Worm (Caenorhabditis elegans) whole organism, L1 larva: Measurements from ENCODE around the gene F35E12.6.

ENCODE experiments used
- C16A3.4 ChIP-seq: fragments of 150-350 bp; optimal IDR thresholded peaks from 2 replicates; lab custom pipeline; 2014; ENCODE audit warnings: missing biosample characterization, missing genetic modification characterization
- aha-1 ChIP-seq: fragments of 150-350 bp; optimal IDR thresholded peaks from 2 replicates; lab custom pipeline; 2014; ENCODE audit warnings: missing biosample characterization, missing genetic modification characterization
- aly-2 ChIP-seq: fragments of 150-350 bp; optimal IDR thresholded peaks from 2 replicates; lab custom pipeline; 2014; ENCODE audit warnings: missing biosample characterization, missing genetic modification characterization
- dpl-1 ChIP-seq, 3 experiments: fragments of 150-350 bp in 2 of 3; sonication (generic microtip) in 1 of 3; optimal IDR thresholded peaks; 2 replicates each; lab custom pipeline; 2014 to 2017; ENCODE audit warnings: missing biosample characterization in 3 of 3, missing genetic modification characterization in 3 of 3, missing genetic modification reagents in 3 of 3
- fkh-8 ChIP-seq: sonication (generic microtip); optimal IDR thresholded peaks from 2 replicates; lab custom pipeline; 2016; ENCODE audit warnings: mild to moderate bottlenecking, missing genetic modification characterization, missing compliant biosample characterization
- jun-1 ChIP-seq: fragments of 150-350 bp; optimal IDR thresholded peaks from 2 replicates; lab custom pipeline; 2014; ENCODE audit warnings: missing biosample characterization, missing genetic modification reagents, missing genetic modification characterization
- lin-14 ChIP-seq: fragments of 200-800 bp; sonication (Bioruptor generic); optimal IDR thresholded peaks from 2 replicates; lab custom pipeline; 2018; ENCODE audit warnings: mild to moderate bottlenecking, missing genetic modification characterization, moderate library complexity, missing compliant biosample characterization
- lin-15B ChIP-seq: fragments of 150-350 bp; sonication (generic microtip); optimal IDR thresholded peaks from 3 replicates; lab custom pipeline; 2014; ENCODE audit warnings: missing biosample characterization, missing genetic modification characterization
- lin-35 ChIP-seq, 2 experiments: fragments of 150-350 bp; optimal IDR thresholded peaks; 2 replicates each; lab custom pipeline; 2014; ENCODE audit warnings: missing biosample characterization in 2 of 2, missing genetic modification characterization in 2 of 2, missing genetic modification reagents in 2 of 2
- mab-9 ChIP-seq: fragments of 200-800 bp; sonication (Bioruptor generic); IDR thresholded peaks from 2 replicates; pipeline ENCODE4 v1.3.6; 2022; ENCODE audit warnings: missing genetic modification reagents, missing genetic modification characterization, missing compliant biosample characterization
- mdl-1 ChIP-seq, 2 experiments: fragments of 150-350 bp; optimal IDR thresholded peaks; 2 replicates each; lab custom pipeline; 2014 to 2017; ENCODE audit warnings: missing biosample characterization in 2 of 2, missing genetic modification characterization in 2 of 2, inconsistent platforms in 1 of 2
- mep-1 ChIP-seq: fragments of 150-350 bp; optimal IDR thresholded peaks from 2 replicates; lab custom pipeline; 2014; ENCODE audit warnings: missing biosample characterization, missing genetic modification characterization
- nhr-237 ChIP-seq: fragments of 150-350 bp; optimal IDR thresholded peaks from 2 replicates; lab custom pipeline; 2014; ENCODE audit warnings: missing biosample characterization, missing genetic modification characterization
- nhr-77 ChIP-seq: fragments of 150-350 bp; optimal IDR thresholded peaks from 2 replicates; lab custom pipeline; 2014; ENCODE audit warnings: missing biosample characterization, missing genetic modification characterization
- nhr-90 ChIP-seq: sonication (generic microtip); optimal IDR thresholded peaks from 2 replicates; lab custom pipeline; 2016; ENCODE audit warnings: mild to moderate bottlenecking, missing genetic modification characterization, missing compliant biosample characterization; ENCODE audit not compliant: poor library complexity
- pag-3 ChIP-seq: sonication (generic microtip); optimal IDR thresholded peaks from 2 replicates; lab custom pipeline; 2017; ENCODE audit warnings: missing genetic modification characterization, mild to moderate bottlenecking, missing compliant biosample characterization, antibody characterized with exemption, borderline replicate concordance; ENCODE audit not compliant: insufficient read depth
- pax-3 ChIP-seq: fragments of 200-800 bp; sonication (Bioruptor generic); optimal IDR thresholded peaks from 2 replicates; lab custom pipeline; 2018; ENCODE audit warnings: mild to moderate bottlenecking, missing genetic modification characterization, moderate library complexity, missing compliant biosample characterization
- rnt-1 ChIP-seq: sonication (generic microtip); optimal IDR thresholded peaks from 2 replicates; lab custom pipeline; 2016; ENCODE audit warnings: mild to moderate bottlenecking, missing genetic modification characterization, moderate library complexity, missing compliant biosample characterization
- skn-1 ChIP-seq: fragments of 150-350 bp; optimal IDR thresholded peaks from 2 replicates; lab custom pipeline; 2014; ENCODE audit warnings: missing biosample characterization, missing genetic modification characterization
- snpc-4 ChIP-seq: fragments of 150-350 bp; optimal IDR thresholded peaks from 2 replicates; lab custom pipeline; 2014; ENCODE audit warnings: missing biosample characterization, missing genetic modification characterization
- sup-37 ChIP-seq: fragments of 200-800 bp; sonication (Bioruptor generic); optimal IDR thresholded peaks from 2 replicates; lab custom pipeline; 2018; ENCODE audit warnings: mild to moderate bottlenecking, missing genetic modification characterization, missing compliant biosample characterization

Gene F35E12.6

ce11 chrV:13687504-13687903 lies 48.5 kb downstream of the F35E12.6 start:
- TF ChIP-seq jun-1 (tag; lab: Kevin White, UChicago) (no peak), fkh-8 (tag; lab: Kevin White, UChicago) (no peak), pag-3 (no peak), lin-35 (GFP tag; optimal IDR thresholded peaks at IDR 0.05; lab: Kevin White, UChicago) (no peak), mab-9 (GFP tag; lab: Robert Waterston, UW) (no peak), aly-2 (tag; lab: Kevin White, UChicago) (no peak), mep-1 (tag; lab: Kevin White, UChicago) (no peak), nhr-77 (tag; lab: Kevin White, UChicago) (no peak), C16A3.4 (tag; lab: Kevin White, UChicago) (no peak), pax-3 (tag; lab: Kevin White, UChicago) (no peak), snpc-4 (tag; lab: Kevin White, UChicago) (no peak), skn-1 (tag; lab: Kevin White, UChicago) (no peak), sup-37 (GFP tag; lab: Kevin White, UChicago) (no peak), nhr-237 (tag; lab: Kevin White, UChicago) (no peak), rnt-1 (no peak), aha-1 (tag; lab: Kevin White, UChicago) (no peak), mdl-1 (tag; optimal IDR thresholded peaks at IDR 0.05; lab: Kevin White, UChicago) (no peak), nhr-90 (tag; lab: Kevin White, UChicago) (no peak), lin-14 (GFP tag; lab: Kevin White, UChicago) (no peak), dpl-1 (GFP tag; optimal IDR thresholded peaks at IDR 0.05; lab: Kevin White, UChicago) (no peak)

ce11 chrV:13686513-13686912 lies 49.5 kb downstream of the F35E12.6 start:
- no peak for TF ChIP-seq lin-15B
- peak; percentile 51 for TF ChIP-seq lin-14 (GFP tag; lab: Kevin White, UChicago)
- TF ChIP-seq, all 84 proteins: peak for 1
